Fruit fly (Drosophila melanogaster): ENCODE data around the gene CG15425.

Gene CG15425

dm6 chr2L:4257272-4257671 is at the start of gene CG15425:
Gene CG15425 (plus strand): TSS chr2L:4257572.
- TF ChIP-seq cnc (optimal IDR thresholded peaks at IDR 0.05) (no peak), CG1620 (GFP tag; optimal IDR thresholded peaks at IDR 0.05) (no peak), CG7045 (GFP tag; optimal IDR thresholded peaks at IDR 0.05) (no peak), CG11617 (GFP tag; optimal IDR thresholded peaks at IDR 0.05) (no peak), CG33017 (tag; optimal IDR thresholded peaks at IDR 0.05) (no peak), CG12768 (GFP tag; optimal IDR thresholded peaks at IDR 0.05) (no peak), kay (GFP tag; ENCODE audit: borderline replicate concordance) (no peak), bab1 (GFP tag; optimal IDR thresholded peaks at IDR 0.05) (no peak), Crg-1 (GFP tag; optimal IDR thresholded peaks at IDR 0.05) (no peak), CG5204 (GFP tag; optimal IDR thresholded peaks at IDR 0.05) (no peak), cic (GFP tag; optimal IDR thresholded peaks at IDR 0.05) (no peak), tj (GFP tag; optimal IDR thresholded peaks at IDR 0.05) (no peak)

- no peak for TF ChIP-seq CG11617 (GFP tag; optimal IDR thresholded peaks at IDR 0.05)
- no peak for TF ChIP-seq bab1 (GFP tag; optimal IDR thresholded peaks at IDR 0.05)
- TF ChIP-seq CG14711 (tag; optimal IDR thresholded peaks at IDR 0.05) = no peak
- no peak for TF ChIP-seq CG7101 (tag; optimal IDR thresholded peaks at IDR 0.05)
- no peak for TF ChIP-seq kay (GFP tag; ENCODE audit: borderline replicate concordance)
- TF ChIP-seq cic (GFP tag; optimal IDR thresholded peaks at IDR 0.05) = no peak
- TF ChIP-seq CG33017 (tag; optimal IDR thresholded peaks at IDR 0.05) = no peak
Measured at dm6 chr2L:4211335-4211753, 46.0 kb upstream of the CG15425 start.

- no peak for TF ChIP-seq cnc (optimal IDR thresholded peaks at IDR 0.05)
- no peak for TF ChIP-seq CG5204 (GFP tag; optimal IDR thresholded peaks at IDR 0.05)
- no peak for TF ChIP-seq tj (GFP tag; optimal IDR thresholded peaks at IDR 0.05)
- TF ChIP-seq toe (GFP tag; optimal IDR thresholded peaks at IDR 0.05) = no peak
- no peak for TF ChIP-seq Mnt (GFP tag; optimal IDR thresholded peaks at IDR 0.05)
- no peak for TF ChIP-seq Clk (GFP tag; optimal IDR thresholded peaks at IDR 0.05)
- TF ChIP-seq CG33017 (tag; optimal IDR thresholded peaks at IDR 0.05) = no peak
- no peak for TF ChIP-seq cic (GFP tag; optimal IDR thresholded peaks at IDR 0.05)
- no peak for TF ChIP-seq CG1620 (GFP tag; optimal IDR thresholded peaks at IDR 0.05)
- no peak for TF ChIP-seq ovo (GFP tag; optimal IDR thresholded peaks at IDR 0.05)
- TF ChIP-seq Hr96 (GFP tag; optimal IDR thresholded peaks at IDR 0.05) = no peak
- no peak for TF ChIP-seq CG12768 (GFP tag; optimal IDR thresholded peaks at IDR 0.05)
- no peak for TF ChIP-seq CG14711 (tag; optimal IDR thresholded peaks at IDR 0.05)
- no peak for TF ChIP-seq kay (GFP tag; ENCODE audit: borderline replicate concordance)
- no peak for TF ChIP-seq CG7045 (GFP tag; optimal IDR thresholded peaks at IDR 0.05)
Measured at dm6 chr2L:4218820-4219219, 38.6 kb upstream of the CG15425 start.

dm6 chr2L:4221354-4222001 is 35.9 kb upstream of the CG15425 start, which contains the start of gene ft:
Gene ft (minus strand): TSS chr2L:4221796.
- no peak for TF ChIP-seq CG5204 (GFP tag; optimal IDR thresholded peaks at IDR 0.05)
- no peak for TF ChIP-seq tj (GFP tag; optimal IDR thresholded peaks at IDR 0.05)
- TF ChIP-seq CG1620 (GFP tag; optimal IDR thresholded peaks at IDR 0.05) = no peak
- TF ChIP-seq Hr96 (GFP tag; optimal IDR thresholded peaks at IDR 0.05) = no peak
- no peak for TF ChIP-seq CG14711 (tag; optimal IDR thresholded peaks at IDR 0.05)
- TF ChIP-seq bab1 (GFP tag; optimal IDR thresholded peaks at IDR 0.05) = no peak
- TF ChIP-seq pad (GFP tag; optimal IDR thresholded peaks at IDR 0.05) = no peak
- TF ChIP-seq Clk (GFP tag; optimal IDR thresholded peaks at IDR 0.05) = no peak
- TF ChIP-seq Crg-1 (GFP tag; optimal IDR thresholded peaks at IDR 0.05) = no peak
- TF ChIP-seq cnc (optimal IDR thresholded peaks at IDR 0.05) = no peak
- no peak for TF ChIP-seq CG7045 (GFP tag; optimal IDR thresholded peaks at IDR 0.05)
- no peak for TF ChIP-seq CG7101 (tag; optimal IDR thresholded peaks at IDR 0.05)
- no peak for TF ChIP-seq toe (GFP tag; optimal IDR thresholded peaks at IDR 0.05)

DNA sequence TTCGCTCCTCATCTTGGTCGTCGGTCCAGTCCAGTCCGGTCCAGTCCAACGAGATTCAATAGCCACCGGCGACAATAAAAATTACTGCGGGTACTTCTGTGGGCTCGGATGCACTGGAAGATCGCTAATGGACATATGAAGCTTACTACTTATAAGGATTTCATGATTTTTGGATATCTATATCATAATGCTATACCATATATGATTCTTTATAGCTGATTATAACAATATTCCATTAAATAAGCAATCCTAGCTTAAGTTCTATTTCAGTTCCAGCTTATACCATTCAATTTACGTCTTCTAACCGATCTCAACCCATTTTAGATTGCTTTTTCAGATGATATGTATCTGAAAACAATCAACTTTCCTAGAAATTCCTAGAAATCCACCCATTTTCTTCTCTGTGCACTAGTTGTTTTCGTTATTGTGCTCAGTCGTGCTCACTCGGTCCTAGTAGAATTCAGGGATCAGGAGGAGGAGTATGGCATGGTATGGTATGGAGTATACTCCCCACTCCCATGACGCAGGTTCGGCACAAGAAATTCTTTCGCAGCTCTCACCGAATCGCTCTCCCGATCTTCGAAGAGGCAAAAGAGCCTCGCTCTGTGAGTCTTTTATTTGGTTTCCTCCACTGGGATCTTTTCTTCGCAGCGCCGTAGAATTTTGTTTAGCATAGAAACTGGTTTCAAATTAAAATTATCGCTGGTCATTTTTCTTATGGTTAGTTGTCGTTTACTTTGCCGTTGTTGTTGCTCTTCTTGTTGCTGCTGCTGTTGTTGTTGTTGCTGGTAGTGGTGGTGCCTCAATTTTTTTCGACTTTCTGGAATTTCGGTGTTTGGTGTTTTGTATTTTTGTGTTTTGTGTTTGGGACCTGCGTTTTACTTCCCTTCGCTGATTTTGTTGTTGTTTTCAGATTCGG is 35.1 kb upstream of the CG15425 start:
- no peak for TF ChIP-seq Mnt (GFP tag; optimal IDR thresholded peaks at IDR 0.05)
- no peak for TF ChIP-seq pad (GFP tag; optimal IDR thresholded peaks at IDR 0.05)
- TF ChIP-seq CG5204 (GFP tag; optimal IDR thresholded peaks at IDR 0.05) = no peak
- no peak for TF ChIP-seq CG12768 (GFP tag; optimal IDR thresholded peaks at IDR 0.05)
- no peak for TF ChIP-seq kay (GFP tag; ENCODE audit: borderline replicate concordance)
- TF ChIP-seq CG14711 (tag; optimal IDR thresholded peaks at IDR 0.05) = no peak
- no peak for TF ChIP-seq cnc (optimal IDR thresholded peaks at IDR 0.05)
- no peak for TF ChIP-seq Hr96 (GFP tag; optimal IDR thresholded peaks at IDR 0.05)
- TF ChIP-seq Crg-1 (GFP tag; optimal IDR thresholded peaks at IDR 0.05) = no peak
- no peak for TF ChIP-seq cic (GFP tag; optimal IDR thresholded peaks at IDR 0.05)
- no peak for TF ChIP-seq toe (GFP tag; optimal IDR thresholded peaks at IDR 0.05)
- TF ChIP-seq Clk (GFP tag; optimal IDR thresholded peaks at IDR 0.05) = no peak
- no peak for TF ChIP-seq CG7045 (GFP tag; optimal IDR thresholded peaks at IDR 0.05)
- no peak for TF ChIP-seq CG33017 (tag; optimal IDR thresholded peaks at IDR 0.05)

DNA sequence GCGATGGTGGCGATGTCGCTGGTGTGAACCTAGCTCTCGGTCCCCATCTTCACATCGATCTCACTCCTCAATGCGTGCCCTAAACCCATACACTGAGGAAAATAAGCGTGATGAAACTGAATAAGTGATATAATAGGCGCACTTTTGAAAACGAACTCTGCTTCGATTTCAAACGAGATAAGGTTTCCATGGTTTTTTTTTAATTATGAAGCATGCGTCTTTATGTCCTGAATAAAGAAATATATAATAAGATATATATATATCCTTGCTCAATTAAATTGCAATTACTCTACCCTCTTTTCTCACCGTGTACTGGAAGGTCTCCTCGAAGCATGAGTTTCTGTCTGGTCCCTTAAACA is 34.5 kb upstream of the CG15425 start:
- TF ChIP-seq ovo (GFP tag; optimal IDR thresholded peaks at IDR 0.05) = no peak
- no peak for TF ChIP-seq cic (GFP tag; optimal IDR thresholded peaks at IDR 0.05)
- no peak for TF ChIP-seq CG33017 (tag; optimal IDR thresholded peaks at IDR 0.05)
- no peak for TF ChIP-seq tj (GFP tag; optimal IDR thresholded peaks at IDR 0.05)
- TF ChIP-seq CG12768 (GFP tag; optimal IDR thresholded peaks at IDR 0.05) = no peak
